Fruit fly (Drosophila melanogaster) Kc167 (cell line): ENCODE results near the gene SP1029.

Source experiments
- Myc ChIP-seq: fragments of >200 bp; optimal IDR thresholded peaks from 2 replicates; lab custom pipeline; 2017; ENCODE audit warnings: missing external identifiers
- Sin3A ChIP-seq: fragments of >200 bp; optimal IDR thresholded peaks from 2 replicates; lab custom pipeline; 2018; ENCODE audit warnings: missing external identifiers
- h ChIP-seq: fragments of >200 bp; optimal IDR thresholded peaks from 3 replicates; lab custom pipeline; 2018; ENCODE audit warnings: missing external identifiers
- insv ChIP-seq: fragments of >200 bp; optimal IDR thresholded peaks from 3 replicates; lab custom pipeline; 2018; ENCODE audit warnings: missing external identifiers
- psq ChIP-seq: fragments of >200 bp; optimal IDR thresholded peaks from 2 replicates; lab custom pipeline; 2017; ENCODE audit warnings: missing external identifiers
- ttk ChIP-seq: sonication (Bioruptor generic); optimal IDR thresholded peaks from 2 replicates; lab custom pipeline; 2017; ENCODE audit warnings: missing external identifiers

dm6 chr3R:29277748-29278147 is 27.5 kb upstream of the SP1029 start:
- TF ChIP-seq h (lab: Kevin White, UChicago) (no peak), insv (lab: Kevin White, UChicago) (no peak), ttk (lab: Kevin White, UChicago) (no peak), Myc (lab: Kevin White, UChicago) (no peak), psq (lab: Kevin White, UChicago) (no peak), Sin3A (lab: Kevin White, UChicago) (no peak)
